Worm (Caenorhabditis elegans) whole organism, late embryonic: ENCODE measurements around the gene cyl-1.

Source experiments
- C38D4.7 ChIP-seq: fragments of 200-800 bp; sonication (Bioruptor generic); optimal IDR thresholded peaks from 2 replicates; lab custom pipeline; 2018; ENCODE audit warnings: mild to moderate bottlenecking, missing genetic modification characterization, moderate library complexity, missing compliant biosample characterization
- K09A11.1 ChIP-seq: sonication (generic microtip); optimal IDR thresholded peaks from 2 replicates; lab custom pipeline; 2017; ENCODE audit warnings: antibody characterized with exemption, mild to moderate bottlenecking, missing genetic modification characterization, missing compliant biosample characterization; ENCODE audit not compliant: insufficient read depth
- ama-1 ChIP-seq: fragments of 150-350 bp; optimal IDR thresholded peaks from 2 replicates; lab custom pipeline; 2014
- ceh-14 ChIP-seq: sonication (generic microtip); optimal IDR thresholded peaks from 2 replicates; lab custom pipeline; 2016; ENCODE audit warnings: missing genotype, missing genetic modification characterization, missing compliant biosample characterization
- ceh-18 ChIP-seq: sonication (generic microtip); optimal IDR thresholded peaks from 2 replicates; lab custom pipeline; 2016; ENCODE audit warnings: missing genetic modification characterization, missing compliant biosample characterization
- ceh-19 ChIP-seq: fragments of 200-800 bp; sonication (Bioruptor generic); optimal IDR thresholded peaks from 2 replicates; lab custom pipeline; 2018; ENCODE audit warnings: mild to moderate bottlenecking, missing genetic modification characterization, missing compliant biosample characterization
- ceh-22 ChIP-seq: sonication (generic microtip); optimal IDR thresholded peaks from 2 replicates; lab custom pipeline; 2017; ENCODE audit warnings: missing biosample characterization, missing genetic modification characterization
- ceh-30 ChIP-seq: fragments of 150-350 bp; optimal IDR thresholded peaks from 2 replicates; lab custom pipeline; 2014; ENCODE audit warnings: missing biosample characterization, missing genetic modification characterization
- ceh-31 ChIP-seq: sonication (generic microtip); optimal IDR thresholded peaks from 2 replicates; lab custom pipeline; 2016; ENCODE audit warnings: missing genetic modification characterization, missing compliant biosample characterization
- ceh-34 ChIP-seq: sonication (generic microtip); optimal IDR thresholded peaks from 2 replicates; lab custom pipeline; 2016; ENCODE audit warnings: mild to moderate bottlenecking, missing genetic modification characterization, missing compliant biosample characterization
- ceh-48 ChIP-seq: sonication (generic microtip); optimal IDR thresholded peaks from 2 replicates; lab custom pipeline; 2016; ENCODE audit warnings: missing genetic modification characterization, inconsistent platforms, missing compliant biosample characterization
- dmd-4 ChIP-seq: sonication (generic microtip); optimal IDR thresholded peaks from 2 replicates; lab custom pipeline; 2016; ENCODE audit warnings: borderline replicate concordance, missing genetic modification characterization, missing compliant biosample characterization
- dve-1 ChIP-seq: sonication (generic microtip); optimal IDR thresholded peaks from 2 replicates; lab custom pipeline; 2017; ENCODE audit warnings: antibody characterized with exemption, mild to moderate bottlenecking, missing genetic modification characterization, missing compliant biosample characterization
- elt-2 ChIP-seq: sonication (generic microtip); optimal IDR thresholded peaks from 2 replicates; lab custom pipeline; 2016; ENCODE audit warnings: missing genetic modification reagents, missing genetic modification characterization, missing compliant biosample characterization
- eyg-1 ChIP-seq: sonication (generic microtip); optimal IDR thresholded peaks from 2 replicates; lab custom pipeline; 2016; ENCODE audit warnings: missing genotype, missing genetic modification characterization, missing compliant biosample characterization
- fax-1 ChIP-seq: sonication (generic microtip); optimal IDR thresholded peaks from 2 replicates; lab custom pipeline; 2016; ENCODE audit warnings: missing genotype, missing genetic modification characterization, missing compliant biosample characterization
- hlh-30 ChIP-seq: sonication (generic microtip); optimal IDR thresholded peaks from 2 replicates; lab custom pipeline; 2017; ENCODE audit warnings: antibody characterized with exemption, missing genetic modification characterization, missing compliant biosample characterization; ENCODE audit not compliant: insufficient read depth
- lim-6 ChIP-seq: sonication (generic microtip); optimal IDR thresholded peaks from 2 replicates; lab custom pipeline; 2016; ENCODE audit warnings: missing genetic modification characterization, missing compliant biosample characterization
- lin-11 ChIP-seq: fragments of 200-800 bp; sonication (Bioruptor generic); optimal IDR thresholded peaks from 2 replicates; lab custom pipeline; 2018; ENCODE audit warnings: mild to moderate bottlenecking, missing genetic modification characterization, missing compliant biosample characterization
- madf-2 ChIP-seq: sonication (generic microtip); optimal IDR thresholded peaks from 2 replicates; lab custom pipeline; 2017; ENCODE audit warnings: missing genetic modification characterization, missing compliant biosample characterization
- nfya-1 ChIP-seq: sonication (generic microtip); optimal IDR thresholded peaks from 2 replicates; lab custom pipeline; 2017; ENCODE audit warnings: missing genetic modification characterization, mild to moderate bottlenecking, missing compliant biosample characterization, antibody characterized with exemption, moderate library complexity
- nhr-11 ChIP-seq: fragments of 150-350 bp; optimal IDR thresholded peaks from 2 replicates; lab custom pipeline; 2014; ENCODE audit warnings: missing biosample characterization, missing genetic modification characterization
- npax-4 ChIP-seq: sonication (generic microtip); optimal IDR thresholded peaks from 2 replicates; lab custom pipeline; 2016; ENCODE audit warnings: missing genetic modification characterization, missing compliant biosample characterization
- odd-2 ChIP-seq: sonication (generic microtip); optimal IDR thresholded peaks from 2 replicates; lab custom pipeline; 2017; ENCODE audit warnings: antibody characterized with exemption, mild to moderate bottlenecking, missing genetic modification characterization, missing compliant biosample characterization
- pag-3 ChIP-seq: sonication (generic microtip); optimal IDR thresholded peaks from 2 replicates; lab custom pipeline; 2016; ENCODE audit warnings: missing compliant biosample characterization, missing genetic modification characterization, borderline replicate concordance
- pros-1 ChIP-seq: fragments of 150-350 bp; optimal IDR thresholded peaks from 2 replicates; lab custom pipeline; 2014; ENCODE audit warnings: missing biosample characterization, missing genetic modification reagents, missing genetic modification characterization
- ref-2 ChIP-seq: sonication (generic microtip); optimal IDR thresholded peaks from 2 replicates; lab custom pipeline; 2016; ENCODE audit warnings: missing genetic modification characterization, missing compliant biosample characterization
- rnt-1 ChIP-seq: sonication (generic microtip); optimal IDR thresholded peaks from 2 replicates; lab custom pipeline; 2016; ENCODE audit warnings: missing genetic modification characterization, missing compliant biosample characterization
- sox-2 ChIP-seq: fragments of 200-800 bp; sonication (Bioruptor generic); IDR thresholded peaks from 2 replicates; pipeline ENCODE4 v1.3.6; 2022; ENCODE audit warnings: missing genetic modification reagents, missing genetic modification characterization, missing compliant biosample characterization
- syd-9 ChIP-seq: sonication (generic microtip); optimal IDR thresholded peaks from 2 replicates; lab custom pipeline; 2016; ENCODE audit warnings: mild to moderate bottlenecking, missing genetic modification characterization, moderate library complexity, missing compliant biosample characterization
- tbx-2 ChIP-seq: sonication (generic microtip); optimal IDR thresholded peaks from 2 replicates; lab custom pipeline; 2016; ENCODE audit warnings: missing genetic modification characterization, missing compliant biosample characterization
- ttx-3 ChIP-seq: sonication (generic microtip); optimal IDR thresholded peaks from 2 replicates; lab custom pipeline; 2016; ENCODE audit warnings: missing genetic modification reagents, missing genetic modification characterization, missing compliant biosample characterization
- unc-3 ChIP-seq, 2 experiments: fragments of 200-800 bp in 1 of 2; sonication (Bioruptor generic) in 1 of 2; sonication (generic microtip) in 1 of 2; conservative IDR thresholded peaks in 1 of 2; optimal IDR thresholded peaks in 1 of 2; 2 replicates each; pipeline versions ENCODE4 v1.3.6 to Lab custom; 2016 to 2022; ENCODE audit warnings: missing compliant biosample characterization in 2 of 2, missing genetic modification characterization in 2 of 2, missing genetic modification reagents in 1 of 2
- unc-42 ChIP-seq: sonication (generic microtip); optimal IDR thresholded peaks from 2 replicates; lab custom pipeline; 2016; ENCODE audit warnings: missing genotype, missing genetic modification characterization, missing compliant biosample characterization
- unc-55 ChIP-seq: sonication (generic microtip); optimal IDR thresholded peaks from 2 replicates; lab custom pipeline; 2017; ENCODE audit warnings: missing biosample characterization, missing genetic modification reagents, missing genetic modification characterization
- unc-86 ChIP-seq: sonication (generic microtip); optimal IDR thresholded peaks from 2 replicates; lab custom pipeline; 2016; ENCODE audit warnings: missing genetic modification characterization, missing compliant biosample characterization
- ztf-16 ChIP-seq: sonication (generic microtip); optimal IDR thresholded peaks from 2 replicates; lab custom pipeline; 2017; ENCODE audit warnings: missing genetic modification characterization, missing compliant biosample characterization

Gene cyl-1

DNA sequence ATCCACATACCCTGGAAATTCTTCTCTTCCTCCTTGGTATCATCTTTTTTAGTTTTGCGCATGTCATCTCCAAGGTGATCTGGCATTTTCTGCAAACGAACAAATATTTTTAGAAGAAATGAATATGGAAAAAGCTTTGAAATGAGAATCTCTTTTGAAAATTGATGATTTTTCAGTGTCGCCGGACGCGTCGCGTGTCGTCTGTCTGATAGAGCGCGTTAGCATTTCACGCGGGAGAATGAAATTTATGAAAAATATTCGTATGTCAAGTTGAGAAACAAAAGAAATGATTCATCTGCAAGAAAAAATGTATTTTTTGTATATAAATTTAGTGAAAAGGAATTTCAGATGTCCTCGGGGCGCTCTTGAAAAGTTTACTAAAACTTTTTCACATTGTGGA, 11.2 kb downstream of the cyl-1 start, which contains the start of gene rpt-1 (continued):
- TF ChIP-seq elt-2 (tag; lab: Kevin White, UChicago) (peak; percentile 41), lim-6 (tag; lab: Kevin White, UChicago) (no peak), pag-3 (tag; lab: Kevin White, UChicago) (no peak), madf-2 (tag; lab: Kevin White, UChicago) (no peak), ceh-30 (tag; lab: Kevin White, UChicago) (no peak)
- TF ChIP-seq, all 69 proteins: peak for 5

ce11 chrV:11979673-11980561, 13.6 kb downstream of the cyl-1 start, which contains the start of gene snr-4:
TSS of gene snr-4 (minus strand) at chrV:11979723.
- TF ChIP-seq ztf-16 (tag; lab: Kevin White, UChicago), result peak; percentile 15
- peak; percentile 51 for TF ChIP-seq ceh-31 (tag; lab: Kevin White, UChicago)
- no peak for TF ChIP-seq odd-2
- TF ChIP-seq nhr-11 (tag; lab: Kevin White, UChicago), result no peak
- TF ChIP-seq nfya-1, result peak; percentile 89
- no peak for TF ChIP-seq syd-9
- no peak for TF ChIP-seq lin-11 (tag; lab: Kevin White, UChicago)
- TF ChIP-seq sox-2 (GFP tag; lab: Robert Waterston, UW), result peak; percentile 85
- TF ChIP-seq fax-1 (tag; lab: Kevin White, UChicago), result peak; percentile 2
- TF ChIP-seq ref-2, result peak; percentile 58
- TF ChIP-seq ceh-48, result no peak
- peak; percentile 58 for TF ChIP-seq elt-2 (tag; lab: Kevin White, UChicago)
- peak; percentile 10 for TF ChIP-seq K09A11.1 (tag; lab: Kevin White, UChicago)
- TF ChIP-seq tbx-2 (tag; lab: Kevin White, UChicago), result peak; percentile 66
- peak; percentile 93 for TF ChIP-seq ama-1 (lab: Kevin White, UChicago)
- peak; percentile 31 for TF ChIP-seq C38D4.7 (GFP tag; lab: Kevin White, UChicago)
- TF ChIP-seq unc-42 (tag; lab: Kevin White, UChicago), result peak; percentile 70
- peak; percentile 84 for TF ChIP-seq ceh-18 (tag; lab: Kevin White, UChicago)
- peak; percentile 73 for TF ChIP-seq hlh-30 (tag; lab: Kevin White, UChicago)
- TF ChIP-seq unc-86 (tag; lab: Kevin White, UChicago), result no peak
- no peak for TF ChIP-seq unc-3 (GFP tag; conservative IDR thresholded peaks at IDR 0.05; lab: Robert Waterston, UW)
- peak; percentile 11 for TF ChIP-seq unc-3 (tag; optimal IDR thresholded peaks at IDR 0.05; lab: Kevin White, UChicago)
- TF ChIP-seq rnt-1 (tag; lab: Kevin White, UChicago), result peak; percentile 69
- TF ChIP-seq dve-1 (tag; lab: Kevin White, UChicago), result peak; percentile 67
- TF ChIP-seq dmd-4 (tag; lab: Kevin White, UChicago), result no peak
- peak; percentile 1 for TF ChIP-seq ceh-14 (tag; lab: Kevin White, UChicago)
- peak; percentile 63 for TF ChIP-seq ceh-34 (tag; lab: Kevin White, UChicago)

DNA sequence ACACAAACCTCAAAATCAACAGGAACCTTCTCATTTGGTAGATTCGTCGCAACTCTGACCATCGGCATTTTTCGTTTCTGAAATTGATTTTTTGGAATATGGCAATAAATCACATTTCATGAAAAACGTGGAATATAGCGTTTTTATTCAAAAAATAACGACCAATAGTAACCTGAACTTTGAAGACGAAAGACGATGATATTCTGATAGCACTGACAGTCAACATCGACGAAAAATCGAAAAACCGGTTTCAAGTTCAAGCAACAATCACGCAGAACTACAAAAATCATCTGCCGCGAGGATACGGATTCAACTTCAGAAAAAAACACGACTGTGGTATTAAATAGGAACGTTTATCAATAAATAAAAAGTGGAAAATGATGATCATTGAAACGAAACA, 15.3 kb downstream of the cyl-1 start, which contains the start of gene mif-2:
Gene mif-2, minus strand, starts transcription at position 281 of the 400 bp plus-strand sequence.
- TF ChIP-seq ref-2, result no peak
- no peak for TF ChIP-seq ztf-16 (tag; lab: Kevin White, UChicago)
- TF ChIP-seq eyg-1, result no peak
- no peak for TF ChIP-seq npax-4 (tag; lab: Kevin White, UChicago)
- TF ChIP-seq ama-1 (lab: Kevin White, UChicago), result no peak
- no peak for TF ChIP-seq ceh-31 (tag; lab: Kevin White, UChicago)
- TF ChIP-seq ttx-3, result no peak
- TF ChIP-seq unc-55 (GFP tag; lab: Kevin White, UChicago), result no peak
- TF ChIP-seq pros-1 (tag; lab: Kevin White, UChicago), result no peak
- TF ChIP-seq rnt-1 (tag; lab: Kevin White, UChicago), result no peak
- TF ChIP-seq sox-2 (GFP tag; lab: Robert Waterston, UW), result no peak
- TF ChIP-seq ceh-19 (GFP tag; lab: Kevin White, UChicago), result no peak
- no peak for TF ChIP-seq ceh-34 (tag; lab: Kevin White, UChicago)
- no peak for TF ChIP-seq ceh-22 (tag; lab: Kevin White, UChicago)
- TF ChIP-seq unc-42 (tag; lab: Kevin White, UChicago), result no peak
